Worm (Caenorhabditis elegans) whole organism, young adult: Measurements from ENCODE around the gene Y46D2A.1.

Experiments used
- B0035.1 ChIP-seq: sonication (generic microtip); optimal IDR thresholded peaks from 2 replicates; lab custom pipeline; 2016; ENCODE audit warnings: missing genetic modification characterization, mild to moderate bottlenecking, missing compliant biosample characterization, missing genotype, missing genetic modification reagents
- B0261.1 ChIP-seq: sonication (generic microtip); optimal IDR thresholded peaks from 2 replicates; lab custom pipeline; 2016; ENCODE audit warnings: mild to moderate bottlenecking, missing genetic modification characterization, moderate library complexity, missing compliant biosample characterization
- C06A6.2 ChIP-seq: fragments of 200-800 bp; sonication (Bioruptor generic); conservative IDR thresholded peaks from 2 replicates; pipeline ENCODE4 v1.3.6; 2022; ENCODE audit warnings: missing genetic modification characterization, missing compliant biosample characterization
- F37B4.10 ChIP-seq: fragments of 200-800 bp; sonication (Bioruptor generic); IDR thresholded peaks from 2 replicates; pipeline ENCODE4 v1.3.6; 2022; ENCODE audit warnings: missing genetic modification characterization, missing compliant biosample characterization
- F52B5.7 ChIP-seq: sonication (generic microtip); optimal IDR thresholded peaks from 2 replicates; lab custom pipeline; 2016; ENCODE audit warnings: mild to moderate bottlenecking, missing genetic modification characterization, missing compliant biosample characterization
- F57C9.4 ChIP-seq: sonication (generic microtip); optimal IDR thresholded peaks from 2 replicates; lab custom pipeline; 2017; ENCODE audit warnings: mild to moderate bottlenecking, missing genetic modification characterization, missing compliant biosample characterization
- T07F8.4 ChIP-seq: sonication (generic microtip); optimal IDR thresholded peaks from 2 replicates; lab custom pipeline; 2016; ENCODE audit warnings: mild to moderate bottlenecking, missing genetic modification characterization, moderate library complexity, missing compliant biosample characterization
- Y67H2A.10 ChIP-seq: fragments of 200-800 bp; sonication (Bioruptor generic); conservative IDR thresholded peaks from 2 replicates; pipeline ENCODE4 v1.3.6; 2022; ENCODE audit warnings: missing genetic modification reagents, missing genetic modification characterization, missing compliant biosample characterization
- atf-7 ChIP-seq: sonication (generic microtip); optimal IDR thresholded peaks from 2 replicates; lab custom pipeline; 2017; ENCODE audit warnings: mild to moderate bottlenecking, missing genetic modification characterization, missing compliant biosample characterization
- attf-3 ChIP-seq: fragments of 200-800 bp; sonication (Bioruptor generic); conservative IDR thresholded peaks from 2 replicates; pipeline ENCODE4 v1.3.6; 2022; ENCODE audit warnings: missing genetic modification reagents, missing genetic modification characterization, missing compliant biosample characterization
- ceh-79 ChIP-seq: sonication (generic microtip); optimal IDR thresholded peaks from 2 replicates; lab custom pipeline; 2017; ENCODE audit warnings: mild to moderate bottlenecking, missing genetic modification characterization, missing compliant biosample characterization
- chd-7 ChIP-seq: sonication (generic microtip); optimal IDR thresholded peaks from 2 replicates; lab custom pipeline; 2016; ENCODE audit warnings: mild to moderate bottlenecking, missing genetic modification characterization, moderate library complexity, missing compliant biosample characterization
- dpff-1 ChIP-seq: sonication (generic microtip); optimal IDR thresholded peaks from 2 replicates; lab custom pipeline; 2017; ENCODE audit warnings: mild to moderate bottlenecking, missing genetic modification characterization, missing compliant biosample characterization
- egrh-3 ChIP-seq: fragments of 200-800 bp; sonication (Bioruptor generic); IDR thresholded peaks from 2 replicates; pipeline ENCODE4 v1.3.6; 2022; ENCODE audit warnings: missing genetic modification reagents, missing genetic modification characterization, missing compliant biosample characterization
- gei-17 ChIP-seq: fragments of 200-800 bp; sonication (Bioruptor generic); optimal IDR thresholded peaks from 2 replicates; lab custom pipeline; 2018; ENCODE audit warnings: mild to moderate bottlenecking, missing genetic modification characterization, missing compliant biosample characterization
- hlh-12 ChIP-seq: sonication (generic microtip); optimal IDR thresholded peaks from 2 replicates; lab custom pipeline; 2016; ENCODE audit warnings: missing genetic modification characterization, missing compliant biosample characterization
- hlh-26 ChIP-seq: fragments of 200-800 bp; sonication (Bioruptor generic); conservative IDR thresholded peaks from 2 replicates; pipeline ENCODE4 v1.3.6; 2022; ENCODE audit warnings: missing genetic modification reagents, missing genetic modification characterization, missing compliant biosample characterization
- lin-40 ChIP-seq: sonication (generic microtip); optimal IDR thresholded peaks from 2 replicates; lab custom pipeline; 2016; ENCODE audit warnings: missing genetic modification characterization, mild to moderate bottlenecking, missing compliant biosample characterization, missing genotype, missing genetic modification reagents
- lin-54 ChIP-seq: fragments of 200-800 bp; sonication (Bioruptor generic); optimal IDR thresholded peaks from 2 replicates; lab custom pipeline; 2018; ENCODE audit warnings: mild to moderate bottlenecking, missing genetic modification characterization, missing compliant biosample characterization
- lir-1 ChIP-seq: fragments of 200-800 bp; sonication (Bioruptor generic); conservative IDR thresholded peaks from 2 replicates; pipeline ENCODE4 v1.3.6; 2022; ENCODE audit warnings: missing genetic modification reagents, missing genetic modification characterization, missing compliant biosample characterization
- lsl-1 ChIP-seq: fragments of 200-800 bp; sonication (Bioruptor generic); optimal IDR thresholded peaks from 2 replicates; lab custom pipeline; 2018; ENCODE audit warnings: mild to moderate bottlenecking, missing genetic modification characterization, moderate library complexity, missing compliant biosample characterization
- lsy-27 ChIP-seq: sonication (generic microtip); optimal IDR thresholded peaks from 2 replicates; lab custom pipeline; 2017; ENCODE audit warnings: missing genetic modification characterization, mild to moderate bottlenecking, missing compliant biosample characterization, antibody characterized with exemption, missing genotype, borderline replicate concordance; ENCODE audit not compliant: insufficient read depth
- madf-10 ChIP-seq: sonication (generic microtip); optimal IDR thresholded peaks from 2 replicates; lab custom pipeline; 2016; ENCODE audit warnings: mild to moderate bottlenecking, missing genetic modification characterization, missing compliant biosample characterization
- madf-8 ChIP-seq: fragments of 200-800 bp; sonication (Bioruptor generic); conservative IDR thresholded peaks from 2 replicates; pipeline ENCODE4 v1.3.6; 2022; ENCODE audit warnings: missing genetic modification reagents, missing genetic modification characterization, missing compliant biosample characterization
- mxl-1 ChIP-seq: sonication (generic microtip); optimal IDR thresholded peaks from 2 replicates; lab custom pipeline; 2016; ENCODE audit warnings: missing genetic modification characterization, missing compliant biosample characterization
- nfya-2 ChIP-seq: fragments of 200-800 bp; sonication (Bioruptor generic); IDR thresholded peaks from 2 replicates; pipeline ENCODE4 v1.3.6; 2022; ENCODE audit warnings: missing genetic modification reagents, missing genetic modification characterization, missing compliant biosample characterization
- nhr-27 ChIP-seq: fragments of 200-800 bp; sonication (Bioruptor generic); optimal IDR thresholded peaks from 2 replicates; lab custom pipeline; 2018; ENCODE audit warnings: mild to moderate bottlenecking, missing genetic modification characterization, moderate library complexity, missing compliant biosample characterization
- nhr-80 ChIP-seq: sonication (generic microtip); optimal IDR thresholded peaks from 2 replicates; lab custom pipeline; 2016; ENCODE audit warnings: missing genetic modification characterization, missing compliant biosample characterization
- pha-4 ChIP-seq: fragments of 150-350 bp; sonication (generic microtip); optimal IDR thresholded peaks from 2 replicates; lab custom pipeline; 2014; ENCODE audit warnings: missing biosample characterization, missing genetic modification reagents, missing genetic modification characterization
- rec-8 ChIP-seq, 2 experiments: sonication (generic microtip); optimal IDR thresholded peaks; 2 replicates each; lab custom pipeline; 2016; ENCODE audit warnings: mild to moderate bottlenecking in 2 of 2, missing genetic modification characterization in 2 of 2, missing genetic modification reagents in 2 of 2, missing genotype in 2 of 2, missing biosample characterization in 1 of 2, missing compliant biosample characterization in 1 of 2, moderate library complexity in 1 of 2
- rpc-1 ChIP-seq, 2 experiments: fragments of 150-350 bp in 1 of 2; sonication (generic microtip) in 1 of 2; optimal IDR thresholded peaks; 2 replicates each; lab custom pipeline; 2014 to 2018; ENCODE audit warnings: missing biosample characterization in 1 of 2, missing genetic modification characterization in 1 of 2, missing genetic modification reagents in 1 of 2, missing genotype in 1 of 2
- snpc-3.4 ChIP-seq: sonication (generic microtip); optimal IDR thresholded peaks from 2 replicates; lab custom pipeline; 2017; ENCODE audit warnings: missing genetic modification characterization, mild to moderate bottlenecking, missing compliant biosample characterization, antibody characterized with exemption, moderate library complexity, missing genotype, missing genetic modification reagents
- tbp1 ChIP-seq: fragments of 200-800 bp; sonication (Bioruptor generic); optimal IDR thresholded peaks from 2 replicates; lab custom pipeline; 2018; ENCODE audit warnings: mild to moderate bottlenecking, missing genetic modification characterization, missing compliant biosample characterization
- tlf-1 ChIP-seq: fragments of 200-800 bp; sonication (Bioruptor generic); optimal IDR thresholded peaks from 2 replicates; lab custom pipeline; 2018; ENCODE audit warnings: mild to moderate bottlenecking, missing genetic modification characterization, missing compliant biosample characterization
- xnd-1 ChIP-seq: sonication (generic microtip); optimal IDR thresholded peaks from 2 replicates; lab custom pipeline; 2016; ENCODE audit warnings: missing genotype, missing genetic modification reagents, missing genetic modification characterization, missing compliant biosample characterization
- ztf-26 ChIP-seq: sonication (generic microtip); optimal IDR thresholded peaks from 2 replicates; lab custom pipeline; 2017; ENCODE audit warnings: missing genetic modification characterization, missing compliant biosample characterization

The Y46D2A.1 gene

DNA sequence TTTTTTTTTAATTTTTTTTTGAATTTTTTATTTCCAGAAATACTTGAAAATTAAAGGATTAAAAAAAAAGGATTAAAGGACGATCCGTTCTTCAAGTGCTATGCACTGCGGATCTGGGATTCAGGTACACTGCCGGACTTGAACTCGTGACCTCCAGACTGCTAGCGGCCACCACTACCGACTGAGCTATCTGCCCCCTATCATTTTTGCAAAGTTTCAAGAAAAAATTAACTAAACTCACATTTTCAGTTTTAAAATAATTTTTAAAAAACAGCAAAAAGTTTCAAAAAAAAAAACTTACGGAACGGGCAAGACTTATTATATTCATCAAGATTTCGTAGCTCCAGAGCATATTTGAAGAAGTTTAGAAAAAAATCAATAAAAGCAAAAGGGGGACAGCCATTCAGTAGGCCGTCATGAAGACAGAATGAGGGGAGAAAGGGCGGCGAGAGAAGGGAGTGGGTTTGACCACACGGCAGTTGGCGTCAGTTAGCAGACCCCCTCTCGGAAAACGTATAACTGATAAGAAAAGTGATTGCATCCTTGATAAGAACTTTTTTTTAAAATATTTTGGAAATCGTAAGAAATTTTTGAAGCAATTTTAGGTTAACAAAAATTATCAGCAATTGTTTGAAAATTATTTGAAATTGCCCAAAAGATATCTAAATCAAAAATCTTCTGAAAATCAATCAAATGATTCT, 11.2 kb upstream of the Y46D2A.1 start (continued):
- no peak for TF ChIP-seq nfya-2
- TF ChIP-seq B0261.1 (tag; lab: Kevin White, UChicago): peak; percentile 19
- TF ChIP-seq dpff-1: no peak

DNA sequence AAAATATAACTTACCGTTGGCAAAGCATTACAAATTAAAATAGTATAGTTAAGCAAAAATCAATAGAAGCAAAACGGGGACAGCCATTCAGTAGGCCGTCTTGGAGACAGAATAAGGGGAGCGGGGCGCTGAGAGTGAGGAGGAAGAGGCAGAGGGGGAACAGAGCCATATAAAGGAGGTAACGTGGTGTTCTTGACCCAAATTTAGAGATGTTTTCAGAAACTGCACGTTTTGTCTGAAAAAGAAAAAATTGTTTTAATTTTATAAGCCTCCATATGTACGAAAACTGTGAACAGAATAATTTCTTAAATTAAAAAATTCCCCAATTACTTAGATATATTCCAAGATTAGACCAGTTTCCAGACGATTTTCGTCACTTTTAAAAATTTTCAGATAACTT, 8.9 kb upstream of the Y46D2A.1 start, which contains the start of gene F39E9.6:
Gene F39E9.6, minus strand, starts transcription at position 101 of the 400 bp plus-strand sequence.
- TF ChIP-seq pha-4 (tag; lab: Kevin White, UChicago): no peak
- no peak for TF ChIP-seq lir-1
- TF ChIP-seq F52B5.7 (tag; lab: Kevin White, UChicago): no peak
- TF ChIP-seq lsl-1: no peak
- TF ChIP-seq nhr-27 (tag; lab: Kevin White, UChicago): no peak
- TF ChIP-seq lsy-27 (tag; lab: Kevin White, UChicago): no peak
- TF ChIP-seq lin-40 (tag; lab: Kevin White, UChicago): no peak
- TF ChIP-seq xnd-1: no peak
- TF ChIP-seq gei-17 (GFP tag; lab: Kevin White, UChicago): no peak
- no peak for TF ChIP-seq snpc-3.4 (tag; lab: Kevin White, UChicago)
- no peak for TF ChIP-seq ceh-79 (tag; lab: Kevin White, UChicago)
- no peak for TF ChIP-seq mxl-1 (tag; lab: Kevin White, UChicago)
- TF ChIP-seq B0261.1 (tag; lab: Kevin White, UChicago): no peak
- TF ChIP-seq madf-10 (tag; lab: Kevin White, UChicago): no peak
- no peak for TF ChIP-seq nhr-80 (tag; lab: Kevin White, UChicago)

DNA sequence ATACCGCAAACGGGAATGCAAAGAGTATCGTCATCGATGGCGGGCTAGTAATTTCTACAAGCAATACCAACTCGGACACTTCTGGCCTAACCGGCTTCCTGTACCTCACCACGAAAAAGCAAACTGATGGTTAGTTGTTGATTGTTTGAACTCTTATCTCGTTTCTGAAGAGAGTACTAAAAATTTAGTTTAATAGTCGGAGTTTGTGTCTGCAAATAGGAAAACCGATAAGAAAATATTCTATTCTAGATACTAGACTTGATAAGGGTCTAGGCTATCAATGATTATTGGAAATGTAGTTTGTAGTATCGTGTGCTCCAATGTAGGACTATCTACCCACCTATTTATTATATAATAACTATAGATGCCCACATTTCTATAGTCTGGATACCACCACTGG, 3.5 kb upstream of the Y46D2A.1 start:
- TF ChIP-seq lin-54 (GFP tag; lab: Kevin White, UChicago) (no peak), nhr-80 (tag; lab: Kevin White, UChicago) (peak; percentile 29)
- TF ChIP-seq, all 124 proteins: peak for 1

DNA sequence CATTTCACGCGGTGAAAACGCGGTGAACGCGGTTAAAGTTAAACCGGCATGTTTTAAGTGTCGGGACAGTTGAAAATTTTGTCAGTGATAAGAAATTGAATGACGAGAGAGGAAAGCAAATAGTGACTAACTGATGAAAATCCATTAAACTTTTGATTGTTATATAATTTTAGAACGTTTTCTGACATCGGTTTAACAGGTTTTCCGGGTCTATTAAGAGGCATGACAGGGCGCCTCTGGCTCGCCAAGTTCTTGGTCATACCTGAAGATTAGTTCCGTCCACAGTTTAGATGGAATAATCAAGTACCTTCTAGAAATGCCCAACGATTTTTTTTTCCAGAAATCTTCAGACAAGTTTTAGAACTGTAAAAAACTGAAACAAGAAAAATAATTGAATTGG, 822 bp downstream of the Y46D2A.1 start, which contains the start of gene Y46D2A.2:
Gene Y46D2A.2, minus strand, starts transcription at position 101 of the 400 bp plus-strand sequence.
- TF ChIP-seq Y67H2A.10 (no peak), F37B4.10 (GFP tag; lab: Robert Waterston, UW) (no peak), chd-7 (no peak), hlh-26 (GFP tag; lab: Robert Waterston, UW) (no peak), F57C9.4 (tag; lab: Kevin White, UChicago) (no peak), madf-8 (GFP tag; lab: Robert Waterston, UW) (no peak), rpc-1 (optimal IDR thresholded peaks at IDR 0.05; lab: Kevin White, UChicago) (no peak), rpc-1 (tag; optimal IDR thresholded peaks at IDR 0.05; lab: Kevin White, UChicago) (no peak), tbp1 (GFP tag; lab: Kevin White, UChicago) (no peak), tlf-1 (no peak), B0035.1 (tag; lab: Kevin White, UChicago) (no peak), hlh-12 (tag; lab: Kevin White, UChicago) (no peak), attf-3 (GFP tag; lab: Robert Waterston, UW) (no peak), xnd-1 (no peak), rec-8 (tag; optimal IDR thresholded peaks at IDR 0.05; lab: Kevin White, UChicago) (no peak), T07F8.4 (tag; lab: Kevin White, UChicago) (no peak), egrh-3 (no peak), ztf-26 (tag; lab: Kevin White, UChicago) (no peak), C06A6.2 (GFP tag; lab: Robert Waterston, UW) (no peak), atf-7 (tag; lab: Kevin White, UChicago) (no peak)
